Worm (Caenorhabditis elegans): Measurements from ENCODE around the gene nfi-1.

DNA sequence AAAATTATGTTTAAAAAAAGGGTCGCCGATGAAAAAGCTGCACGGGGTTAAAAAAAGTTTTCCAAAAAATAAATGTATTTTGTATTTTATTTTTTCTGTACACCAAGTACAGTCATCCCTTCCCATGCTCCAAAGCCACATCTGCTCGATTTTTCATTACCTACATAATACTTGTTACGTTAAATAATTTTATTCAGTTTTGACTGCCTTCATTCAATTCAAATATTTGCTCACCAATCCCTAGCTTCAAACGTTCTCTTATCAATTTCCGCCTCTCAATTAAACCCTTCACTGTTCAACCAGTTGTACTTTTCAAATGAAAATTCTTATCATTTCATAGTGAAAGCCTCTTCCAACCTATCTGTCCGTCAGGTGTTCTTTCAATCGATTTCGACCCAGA, 43.8 kb upstream of the nfi-1 start, which contains the start of gene R10H1.1:
- TF ChIP-seq T22C8.4 (GFP tag; IDR thresholded peaks at IDR 0.05) (no peak), flt-1 (GFP tag; IDR thresholded peaks at IDR 0.05) (no peak), ztf-23 (GFP tag; IDR thresholded peaks at IDR 0.05) (no peak), cog-1 (tag; optimal IDR thresholded peaks at IDR 0.05) (no peak), tab-1 (GFP tag; IDR thresholded peaks at IDR 0.05) (no peak), ztf-29 (GFP tag; IDR thresholded peaks at IDR 0.05) (no peak)
